Fruit fly (Drosophila melanogaster) whole organism, pupa: Measurements from ENCODE around the gene CG10581.

ENCODE experiments used
- D1 ChIP-seq: fragments of 200-800 bp; sonication (Bioruptor generic); optimal IDR thresholded peaks from 2 replicates; lab custom pipeline; 2018; ENCODE audit warnings: missing biosample characterization, mild to moderate bottlenecking, missing genetic modification characterization, moderate library complexity
- gl ChIP-seq: fragments of 200-800 bp; sonication (Bioruptor generic); optimal IDR thresholded peaks from 2 replicates; lab custom pipeline; 2018; ENCODE audit warnings: missing biosample characterization, mild to moderate bottlenecking, missing genetic modification characterization
- rn ChIP-seq: fragments of 200-800 bp; sonication (Bioruptor generic); IDR thresholded peaks from 2 replicates; pipeline ENCODE4 v1.3.6; 2022; ENCODE audit warnings: missing biosample characterization, missing genetic modification characterization

dm6 chr3L:21055839-21056238, 21.8 kb upstream of the CG10581 start:
- TF ChIP-seq rn (no peak), D1 (tag; lab: Kevin White, UChicago) (no peak), gl (no peak)
